Fruit fly (Drosophila melanogaster) whole organism, embryonic: ENCODE data around the gene COX6B.

Experiments
- Bgb ChIP-seq: fragments of 200-800 bp; sonication (Bioruptor generic); IDR thresholded peaks from 2 replicates; pipeline ENCODE4 v1.3.6; 2022; ENCODE audit warnings: missing biosample characterization, missing genetic modification characterization; ENCODE audit not compliant: partially characterized antibody
- CG13287 ChIP-seq: fragments of 200-800 bp; sonication (Bioruptor generic); IDR thresholded peaks from 2 replicates; pipeline ENCODE4 v1.3.6; 2022; ENCODE audit warnings: missing biosample characterization, missing genetic modification characterization; ENCODE audit not compliant: partially characterized antibody
- CG13894 ChIP-seq: fragments of 200-800 bp; sonication (Bioruptor generic); optimal IDR thresholded peaks from 3 replicates; lab custom pipeline; 2018; ENCODE audit warnings: missing biosample characterization, mild to moderate bottlenecking, missing genetic modification characterization, moderate library complexity
- CG15011 ChIP-seq: fragments of 200-800 bp; sonication (Bioruptor generic); optimal IDR thresholded peaks from 3 replicates; lab custom pipeline; 2018; ENCODE audit warnings: missing biosample characterization, mild to moderate bottlenecking, missing genetic modification characterization
- CG15479 ChIP-seq: fragments of 200-800 bp; sonication (Bioruptor generic); optimal IDR thresholded peaks from 3 replicates; lab custom pipeline; 2019; ENCODE audit warnings: missing biosample characterization, mild to moderate bottlenecking, missing genetic modification characterization, moderate library complexity
- CG1832 ChIP-seq: fragments of 200-800 bp; sonication (Bioruptor generic); optimal IDR thresholded peaks from 2 replicates; lab custom pipeline; 2017; ENCODE audit warnings: missing biosample characterization, mild to moderate bottlenecking, missing genetic modification characterization, inconsistent platforms
- CG31224 ChIP-seq: fragments of 200-800 bp; sonication (Bioruptor generic); IDR thresholded peaks from 2 replicates; pipeline ENCODE4 v1.3.6; 2022; ENCODE audit warnings: missing biosample characterization, missing genetic modification characterization
- CG33213 ChIP-seq: fragments of 200-800 bp; sonication (Bioruptor generic); optimal IDR thresholded peaks from 3 replicates; lab custom pipeline; 2016; ENCODE audit warnings: missing biosample characterization, missing genetic modification characterization
- CG34376 ChIP-seq: fragments of 200-800 bp; sonication (Bioruptor generic); optimal IDR thresholded peaks from 2 replicates; lab custom pipeline; 2018; ENCODE audit warnings: missing biosample characterization, mild to moderate bottlenecking, missing genetic modification characterization
- CG8478 ChIP-seq: fragments of >200 bp; optimal IDR thresholded peaks from 2 replicates; lab custom pipeline; 2018
- CG8765 ChIP-seq: fragments of 200-800 bp; sonication (Bioruptor generic); IDR thresholded peaks from 2 replicates; pipeline ENCODE4 v1.3.6; 2022; ENCODE audit warnings: missing biosample characterization, missing genetic modification characterization
- CG8944 ChIP-seq: fragments of 200-800 bp; sonication (Bioruptor generic); optimal IDR thresholded peaks from 3 replicates; lab custom pipeline; 2016; ENCODE audit warnings: missing biosample characterization, missing genetic modification characterization
- D19A ChIP-seq: fragments of 200-800 bp; optimal IDR thresholded peaks from 3 replicates; lab custom pipeline; 2019; ENCODE audit warnings: missing biosample characterization, mild to moderate bottlenecking, missing genetic modification characterization, moderate library complexity
- Deaf1 ChIP-seq: fragments of 200-800 bp; optimal IDR thresholded peaks from 3 replicates; lab custom pipeline; 2019; ENCODE audit warnings: missing biosample characterization, mild to moderate bottlenecking, missing genetic modification characterization, moderate library complexity
- Drgx ChIP-seq: fragments of 200-800 bp; sonication (Bioruptor generic); IDR thresholded peaks from 2 replicates; pipeline ENCODE4 v1.3.6; 2022; ENCODE audit warnings: missing biosample characterization, missing genetic modification characterization
- HLHmδ ChIP-seq: fragments of 200-800 bp; sonication (Bioruptor generic); optimal IDR thresholded peaks from 2 replicates; lab custom pipeline; 2018; ENCODE audit warnings: missing biosample characterization, mild to moderate bottlenecking, missing genetic modification characterization, moderate library complexity
- Hr78 ChIP-seq, 2 experiments: fragments of 200-800 bp in 1 of 2; fragments of >200 bp in 1 of 2; sonication (Bioruptor generic) in 1 of 2; optimal IDR thresholded peaks; 2 replicates each; lab custom pipeline; 2017 to 2019; ENCODE audit warnings: missing biosample characterization in 2 of 2, missing genetic modification characterization in 2 of 2, mild to moderate bottlenecking in 1 of 2, moderate library complexity in 1 of 2
- Med ChIP-seq: fragments of 200-800 bp; sonication (Bioruptor generic); peaks from one replicate; lab custom pipeline; 2016; ENCODE audit warnings: missing biosample characterization, missing genetic modification characterization, mild to moderate bottlenecking, inconsistent platforms, moderate library complexity
- Mes4 ChIP-seq: fragments of 200-800 bp; sonication (Bioruptor generic); optimal IDR thresholded peaks from 2 replicates; lab custom pipeline; 2016; ENCODE audit warnings: missing biosample characterization, missing genetic modification characterization
- NFAT ChIP-seq: fragments of 200-800 bp; sonication (Bioruptor generic); IDR thresholded peaks from 2 replicates; pipeline ENCODE4 v1.3.6; 2022; ENCODE audit warnings: missing biosample characterization, missing genetic modification characterization
- Scr ChIP-seq: fragments of 200-800 bp; sonication (Bioruptor generic); IDR thresholded peaks from 2 replicates; pipeline ENCODE4 v1.3.6; 2022; ENCODE audit warnings: missing biosample characterization, missing genetic modification characterization; ENCODE audit not compliant: partially characterized antibody
- Trl ChIP-seq, 3 experiments: fragments of >200 bp in 2 of 3; fragments of 200-800 bp in 1 of 3; sonication (Bioruptor generic) in 1 of 3; optimal IDR thresholded peaks; 2 replicates in 1 of 3; 3 replicates in 2 of 3; lab custom pipeline; 2016 to 2017; ENCODE audit warnings: missing biosample characterization in 1 of 3, missing genetic modification characterization in 1 of 3
- al ChIP-seq: fragments of 200-800 bp; sonication (Bioruptor generic); IDR thresholded peaks from 2 replicates; pipeline ENCODE4 v1.3.6; 2022; ENCODE audit warnings: missing biosample characterization, missing genetic modification characterization
- chinmo ChIP-seq: fragments of 200-800 bp; sonication (Bioruptor generic); IDR thresholded peaks from 4 replicates; pipeline ENCODE4 v1.3.6; 2022; ENCODE audit warnings: missing biosample characterization, missing genetic modification characterization; ENCODE audit not compliant: partially characterized antibody
- cwo ChIP-seq: fragments of 200-800 bp; sonication (Bioruptor generic); optimal IDR thresholded peaks from 3 replicates; lab custom pipeline; 2017; ENCODE audit warnings: missing biosample characterization, missing genetic modification characterization, mild to moderate bottlenecking, moderate library complexity, missing genetic modification reagents
- dimm ChIP-seq: fragments of 200-800 bp; sonication (Bioruptor generic); IDR thresholded peaks from 2 replicates; pipeline ENCODE4 v1.3.6; 2022; ENCODE audit warnings: missing biosample characterization, missing genetic modification characterization
- exex ChIP-seq: fragments of 200-800 bp; sonication (Bioruptor generic); optimal IDR thresholded peaks from 4 replicates; lab custom pipeline; 2018; ENCODE audit warnings: missing biosample characterization, mild to moderate bottlenecking, missing genetic modification characterization, moderate library complexity
- grn ChIP-seq: fragments of 200-800 bp; sonication (Bioruptor generic); optimal IDR thresholded peaks from 3 replicates; lab custom pipeline; 2017; ENCODE audit warnings: missing biosample characterization, missing genetic modification characterization
- inv ChIP-seq: fragments of 200-800 bp; sonication (Bioruptor generic); IDR thresholded peaks from 2 replicates; pipeline ENCODE4 v1.3.6; 2022; ENCODE audit warnings: missing biosample characterization, missing genetic modification characterization; ENCODE audit not compliant: partially characterized antibody
- jing ChIP-seq: fragments of 200-800 bp; sonication (Bioruptor generic); optimal IDR thresholded peaks from 2 replicates; lab custom pipeline; 2018; ENCODE audit warnings: missing biosample characterization, mild to moderate bottlenecking, missing genetic modification characterization
- lab ChIP-seq: fragments of 200-800 bp; sonication (Bioruptor generic); optimal IDR thresholded peaks from 3 replicates; lab custom pipeline; 2017; ENCODE audit warnings: missing biosample characterization, missing genetic modification characterization, mild to moderate bottlenecking, moderate library complexity, missing genetic modification reagents
- mirr ChIP-seq: fragments of 200-800 bp; sonication (Bioruptor generic); optimal IDR thresholded peaks from 3 replicates; lab custom pipeline; 2018; ENCODE audit warnings: missing biosample characterization, mild to moderate bottlenecking, missing genetic modification characterization
- scrt ChIP-seq: fragments of 200-800 bp; sonication (Bioruptor generic); optimal IDR thresholded peaks from 2 replicates; lab custom pipeline; 2018; ENCODE audit warnings: missing biosample characterization, mild to moderate bottlenecking, missing genetic modification characterization, moderate library complexity
- sd ChIP-seq: fragments of 200-800 bp; sonication (Bioruptor generic); optimal IDR thresholded peaks from 3 replicates; lab custom pipeline; 2018; ENCODE audit warnings: missing biosample characterization, mild to moderate bottlenecking, missing genetic modification characterization, moderate library complexity
- sna ChIP-seq: fragments of 200-800 bp; sonication (Bioruptor generic); IDR thresholded peaks from 2 replicates; pipeline ENCODE4 v1.3.6; 2022; ENCODE audit warnings: missing biosample characterization, missing genetic modification characterization; ENCODE audit not compliant: partially characterized antibody
- sug ChIP-seq: fragments of 200-800 bp; optimal IDR thresholded peaks from 2 replicates; lab custom pipeline; 2019; ENCODE audit warnings: missing biosample characterization, mild to moderate bottlenecking, missing genetic modification characterization, moderate library complexity
- tll ChIP-seq, 2 experiments: fragments of 200-800 bp in 1 of 2; fragments of >200 bp in 1 of 2; sonication (Bioruptor generic) in 1 of 2; optimal IDR thresholded peaks; 2 replicates each; lab custom pipeline; 2017 to 2019; ENCODE audit warnings: missing biosample characterization in 2 of 2, missing genetic modification characterization in 2 of 2, mild to moderate bottlenecking in 1 of 2, moderate library complexity in 1 of 2
- z ChIP-seq: fragments of 200-800 bp; sonication (Bioruptor generic); IDR thresholded peaks from 3 replicates; pipeline ENCODE4 v1.3.6; 2022; ENCODE audit warnings: missing biosample characterization, missing genetic modification characterization

Gene COX6B

DNA sequence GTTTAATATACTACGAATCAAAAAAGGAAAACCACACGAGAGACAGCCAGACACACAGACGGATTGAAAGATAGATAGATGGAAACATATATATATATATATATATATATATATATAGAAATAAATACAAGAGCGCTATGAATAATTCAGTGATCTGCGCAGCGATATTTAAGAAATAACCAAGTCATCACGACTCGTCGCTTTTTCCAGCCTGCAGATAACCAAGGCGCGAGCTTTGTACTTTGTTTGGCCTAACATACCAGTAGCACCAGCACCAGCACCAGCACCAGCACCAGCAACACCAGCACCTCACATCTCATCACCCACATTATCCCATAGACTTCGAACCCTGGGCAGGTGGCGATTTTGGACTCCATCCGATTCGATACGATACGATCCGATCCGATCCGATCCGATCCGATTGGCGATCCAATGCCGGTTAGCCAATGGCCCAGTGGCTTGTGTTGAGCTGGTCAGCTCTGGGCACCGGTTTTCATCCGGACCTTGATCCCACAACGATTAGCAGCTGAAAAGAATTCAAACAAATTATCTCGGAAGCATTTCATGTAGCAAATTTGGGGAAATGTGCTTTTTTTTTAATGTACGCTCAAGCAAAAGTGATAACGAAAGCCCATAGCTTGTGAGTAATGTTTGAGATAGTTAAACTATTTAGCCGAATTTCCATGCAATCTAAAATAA lies 10.7 kb upstream of the COX6B start:
- TF ChIP-seq sd (peak; percentile 4), grn (peak; percentile 31), inv (GFP tag; lab: Robert Waterston, UW) (no peak), CG13894 (tag; lab: Kevin White, UChicago) (peak; percentile 75), CG34376 (peak; percentile 1), exex (tag; lab: Kevin White, UChicago) (peak; percentile 56), z (GFP tag; lab: Robert Waterston, UW) (0 out of 3 replicates have a peak, but pooled peaks have one; percentile 28), Deaf1 (tag; lab: Kevin White, UChicago) (peak; percentile 40), CG33213 (GFP tag; lab: Kevin White, UChicago) (no peak)
- TF ChIP-seq, all 482 proteins: peak for 7

DNA sequence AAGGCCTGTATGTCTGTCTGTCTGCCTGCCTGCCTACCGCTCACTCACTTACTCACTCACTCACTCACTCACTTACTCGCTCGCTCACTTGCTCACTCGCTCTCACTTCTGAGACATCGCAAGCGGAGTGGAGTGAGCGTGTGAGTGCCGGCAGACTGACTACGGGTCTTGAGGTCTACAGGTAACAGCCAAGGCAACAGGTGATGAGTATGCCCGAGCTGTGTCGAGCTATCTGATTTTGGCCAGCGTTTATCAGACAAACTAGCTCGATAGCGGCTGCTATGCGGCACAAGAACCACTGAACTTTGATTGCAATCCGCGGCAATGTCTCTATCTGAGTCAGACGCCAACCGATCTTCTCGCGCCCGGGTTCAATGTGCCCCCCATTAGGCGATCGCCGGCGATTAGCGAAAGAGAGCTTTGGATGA lies 10.0 kb upstream of the COX6B start:
- TF ChIP-seq mirr (peak; percentile 56), Mes4 (GFP tag; lab: Kevin White, UChicago) (no peak), CG31224 (no peak), dimm (GFP tag; lab: Robert Waterston, UW) (no peak), al (GFP tag; lab: Robert Waterston, UW) (no peak), CG13287 (GFP tag; lab: Robert Waterston, UW) (peak; percentile 20), CG1832 (GFP tag; lab: Kevin White, UChicago) (peak; percentile 58), Scr (0 out of 2 replicates have a peak, but pooled peaks have one; percentile 16), chinmo (GFP tag; lab: Robert Waterston, UW) (0 out of 4 replicates have a peak, but pooled peaks have one; percentile 69), CG8765 (no peak), Med (GFP tag; lab: Kevin White, UChicago) (peak; percentile 80), Drgx (GFP tag; lab: Robert Waterston, UW) (0 out of 2 replicates have a peak, but pooled peaks have one; percentile 10), CG15011 (no peak), CG8478 (lab: Kevin White, UChicago) (peak; percentile 64), CG8944 (no peak), HLHmδ (peak; percentile 49), Bgb (GFP tag; lab: Robert Waterston, UW) (peak; percentile 33; the same call in 1 of the 2 replicates), lab (GFP tag; lab: Kevin White, UChicago) (peak; percentile 28), grn (peak; percentile 99), sna (GFP tag; lab: Robert Waterston, UW) (no peak), jing (GFP tag; lab: Kevin White, UChicago) (no peak), exex (tag; lab: Kevin White, UChicago) (peak; percentile 40), sug (tag; lab: Kevin White, UChicago) (peak; percentile 74), sd (peak; percentile 36), CG34376 (peak; percentile 63), scrt (GFP tag; lab: Kevin White, UChicago) (no peak), Trl (optimal IDR thresholded peaks at IDR 0.05; lab: Kevin White, UChicago) (peak; percentile 34 to 47), Trl (GFP tag; optimal IDR thresholded peaks at IDR 0.05; lab: Kevin White, UChicago) (no peak), D19A (no peak), tll (GFP tag; optimal IDR thresholded peaks at IDR 0.05; lab: Kevin White, UChicago) (peak in 1 of 2 experiments; percentile 25), Hr78 (GFP tag; optimal IDR thresholded peaks at IDR 0.05; lab: Kevin White, UChicago) (peak in 1 of 2 experiments; percentile 63), cwo (peak; percentile 35), z (GFP tag; lab: Robert Waterston, UW) (peak; percentile 97), NFAT (no peak), CG15479 (GFP tag; lab: Kevin White, UChicago) (peak; percentile 21)
